Fruit fly (Drosophila melanogaster): ENCODE measurements around the gene brwl.
A peak's percentile ranks its signal among the peaks of the same experiment; 100 is the strongest.

brwl gene

dm6 chr2L:9567398-9567856 lies 1.3 kb upstream of the brwl start (continued):
- TF ChIP-seq CG10147 (GFP tag; optimal IDR thresholded peaks at IDR 0.05) (peak; percentile 98), Atf-2 (GFP tag; optimal IDR thresholded peaks at IDR 0.05) (peak; percentile 82), row (GFP tag; IDR thresholded peaks at IDR 0.05) (peak; percentile 64), Abd-B (GFP tag; optimal IDR thresholded peaks at IDR 0.05) (peak; percentile 78), CG31441 (GFP tag; IDR thresholded peaks at IDR 0.05) (peak; percentile 96), gfzf (GFP tag; optimal IDR thresholded peaks at IDR 0.05) (peak; percentile 0), oc (tag; optimal IDR thresholded peaks at IDR 0.05) (peak; percentile 98), HHEX (GFP tag; optimal IDR thresholded peaks at IDR 0.05) (peak; percentile 100)

DNA sequence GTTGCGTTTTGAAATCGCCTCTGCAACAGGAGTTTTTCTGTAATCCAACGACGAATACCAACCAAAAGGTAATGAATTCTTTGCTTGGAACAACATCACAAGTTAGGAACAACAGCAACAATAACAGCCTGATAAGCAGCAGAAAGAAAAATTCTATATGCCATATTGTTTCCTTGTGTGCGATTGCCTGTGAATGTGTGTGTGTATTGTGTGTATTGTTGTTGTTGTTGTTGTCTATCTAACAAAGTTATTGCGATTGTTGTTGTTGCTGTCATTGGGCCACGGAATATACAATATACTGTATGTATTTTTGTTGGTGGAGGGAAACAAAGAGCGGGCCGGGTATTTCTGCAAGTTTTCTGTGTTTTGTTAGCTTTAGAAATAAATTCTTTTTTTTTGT lies 441 bp downstream of the brwl start:
- TF ChIP-seq CG17328 (GFP tag; IDR thresholded peaks at IDR 0.05) (no peak), CG4360 (GFP tag; IDR thresholded peaks at IDR 0.05) (peak; percentile 92)

- TF ChIP-seq NK7.1 (GFP tag; optimal IDR thresholded peaks at IDR 0.05) = peak; percentile 67
- peak; percentile 89 for TF ChIP-seq ems (GFP tag; optimal IDR thresholded peaks at IDR 0.05)
- TF ChIP-seq CG17612 (GFP tag; IDR thresholded peaks at IDR 0.05) = peak; percentile 71; the same call in 1 of the 2 replicates
- TF ChIP-seq HLHmδ (GFP tag; optimal IDR thresholded peaks at IDR 0.05) = no peak
- peak; percentile 39 for TF ChIP-seq p53 (GFP tag; optimal IDR thresholded peaks at IDR 0.05)
- TF ChIP-seq CG3847 (GFP tag; IDR thresholded peaks at IDR 0.05) = peak; percentile 88
- peak; percentile 46 for TF ChIP-seq Myb (GFP tag; optimal IDR thresholded peaks at IDR 0.05)
- TF ChIP-seq CG16813 (GFP tag; IDR thresholded peaks at IDR 0.05; ENCODE audit: partially characterized antibody) = peak; percentile 43; the same call in 2 of the 3 replicates
- TF ChIP-seq sisA (GFP tag; IDR thresholded peaks at IDR 0.05) = peak; percentile 83
- TF ChIP-seq Hr39 (optimal IDR thresholded peaks at IDR 0.05) = no peak
- TF ChIP-seq Dad (GFP tag; optimal IDR thresholded peaks at IDR 0.05) = peak; percentile 80
- TF ChIP-seq CG10321 (GFP tag; IDR thresholded peaks at IDR 0.05) = no peak; the same call in 1 of the 2 replicates
- peak; percentile 99 for TF ChIP-seq CG7556 (GFP tag; optimal IDR thresholded peaks at IDR 0.05)
- TF ChIP-seq CG6254 (GFP tag; optimal IDR thresholded peaks at IDR 0.05) = peak; percentile 93
- peak; percentile 88 for TF ChIP-seq CG33557 (GFP tag; optimal IDR thresholded peaks at IDR 0.05)
- peak; percentile 67 for TF ChIP-seq eyg (GFP tag; optimal IDR thresholded peaks at IDR 0.05)
- TF ChIP-seq CG14710 (tag; optimal IDR thresholded peaks at IDR 0.05) = peak; percentile 93
- TF ChIP-seq CG9932 (GFP tag; IDR thresholded peaks at IDR 0.05) = peak; percentile 89
- peak; percentile 71 for TF ChIP-seq Ets65A (GFP tag)
- peak; percentile 92 for TF ChIP-seq Rfx (GFP tag; IDR thresholded peaks at IDR 0.05)
- TF ChIP-seq CG17359 (tag; optimal IDR thresholded peaks at IDR 0.05) = peak; percentile 94
- peak; percentile 95 for TF ChIP-seq nau (GFP tag; optimal IDR thresholded peaks at IDR 0.05)
- peak; percentile 58 for TF ChIP-seq luna (GFP tag; optimal IDR thresholded peaks at IDR 0.05)
- peak; percentile 87 for TF ChIP-seq CG3726 (GFP tag; IDR thresholded peaks at IDR 0.05)
- peak; percentile 79 for TF ChIP-seq CG14050 (GFP tag; IDR thresholded peaks at IDR 0.05)
- peak; percentile 91 to 98 for TF ChIP-seq Hr51 (GFP tag; optimal IDR thresholded peaks at IDR 0.05)
- peak; percentile 96 for TF ChIP-seq Abd-B (GFP tag; optimal IDR thresholded peaks at IDR 0.05)
- 0 out of 3 replicates have a peak, but pooled peaks have one; percentile 46 for TF ChIP-seq knrl (GFP tag; IDR thresholded peaks at IDR 0.05; ENCODE audit: partially characterized antibody)
- TF ChIP-seq sd (tag; optimal IDR thresholded peaks at IDR 0.05) = peak; percentile 86
- TF ChIP-seq CG7786 (GFP tag; optimal IDR thresholded peaks at IDR 0.05) = peak; percentile 82
- peak; percentile 97 for TF ChIP-seq caup (GFP tag; optimal IDR thresholded peaks at IDR 0.05; ENCODE audit: severe bottlenecking)
- TF ChIP-seq bcd (GFP tag; optimal IDR thresholded peaks at IDR 0.05) = peak; percentile 98
- peak; percentile 38 for TF ChIP-seq Sry-δ (GFP tag; optimal IDR thresholded peaks at IDR 0.05)
- peak; percentile 72 for TF ChIP-seq Nf-YA (GFP tag; IDR thresholded peaks at IDR 0.05)
- peak; percentile 84 for TF ChIP-seq TFAM (GFP tag; optimal IDR thresholded peaks at IDR 0.05)
- peak in 1 of 2 experiments; percentile 74 for TF ChIP-seq insv (GFP tag; optimal IDR thresholded peaks at IDR 0.05)
These were observed 1.1 kb downstream of the brwl start for dm6 chr2L:9569588-9570434.
